Worm (Caenorhabditis elegans): ENCODE data around the gene F53F4.12.

F53F4.12 gene

DNA sequence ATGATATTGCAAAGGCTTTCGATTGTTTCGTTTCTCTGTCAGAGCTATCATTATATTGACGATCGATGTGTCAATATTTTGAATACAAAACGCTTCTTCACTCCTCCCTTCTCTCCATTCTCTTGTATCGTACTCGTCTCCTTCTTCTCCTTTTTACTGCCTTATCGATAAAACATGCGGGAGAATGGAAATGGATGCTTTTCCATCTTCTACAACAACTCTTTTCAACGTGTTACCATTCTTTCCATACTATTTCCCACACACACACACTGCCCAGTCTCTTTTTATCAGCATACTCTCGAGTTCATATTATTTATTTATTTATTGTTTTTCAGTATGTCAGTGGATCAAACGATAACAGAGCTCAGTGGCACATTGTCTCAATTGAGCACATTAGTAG lies 47.2 kb upstream of the F53F4.12 start, which contains the start of gene C50B8.6:
C50B8.6 (plus strand) TSS at position 336 of the 400 bp plus-strand sequence.
- TF ChIP-seq lsy-2 (tag; optimal IDR thresholded peaks at IDR 0.05) (no peak), elt-2 (tag; optimal IDR thresholded peaks at IDR 0.05) (peak; percentile 39), egl-27 (tag; optimal IDR thresholded peaks at IDR 0.05) (no peak)

DNA sequence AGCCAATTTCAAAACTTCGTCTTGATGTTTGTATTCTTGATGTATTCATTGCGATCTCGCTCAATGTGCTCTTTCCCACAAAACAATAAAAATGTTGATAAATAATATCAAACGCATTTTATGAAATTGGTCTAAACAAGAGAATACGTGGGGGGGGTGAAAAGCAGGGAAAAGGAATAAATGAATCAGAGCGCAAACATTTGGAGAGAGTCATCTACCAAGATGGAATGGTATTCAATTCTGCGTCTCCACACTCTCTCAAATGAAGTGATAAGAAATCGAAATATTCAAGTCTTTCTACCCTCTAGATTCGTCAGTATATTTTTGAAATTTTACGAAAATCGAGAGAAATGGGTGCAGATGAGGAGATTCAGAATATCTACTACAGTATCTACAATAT lies 45.2 kb upstream of the F53F4.12 start, which contains the start of gene C50B8.5:
C50B8.5 (plus strand) TSS at position 273 of the 400 bp plus-strand sequence.
- no peak for TF ChIP-seq zag-1 (tag; optimal IDR thresholded peaks at IDR 0.05)
- peak; percentile 42 for TF ChIP-seq elt-2 (tag; optimal IDR thresholded peaks at IDR 0.05)

DNA sequence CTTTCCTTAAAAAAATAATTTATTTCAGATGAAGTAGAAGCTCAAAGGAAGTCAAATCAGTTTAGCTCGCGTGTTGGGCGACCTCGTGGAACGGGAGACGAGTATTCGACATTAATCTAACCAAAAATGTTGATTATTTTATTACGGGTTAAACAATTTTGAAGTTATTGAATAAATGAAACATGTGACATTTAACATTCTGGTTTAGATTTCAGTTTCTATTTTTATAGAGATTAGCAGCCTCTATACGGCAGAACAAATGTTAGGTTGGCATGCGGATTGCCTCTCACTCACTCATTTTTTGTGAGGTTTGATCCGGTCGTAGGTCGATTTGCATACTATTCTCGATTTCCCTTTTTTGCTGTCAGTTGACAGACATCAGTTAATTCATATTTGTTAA lies 41.4 kb upstream of the F53F4.12 start, which contains the start of gene F53F4.1:
F53F4.1 (plus strand) TSS at position 301 of the 400 bp plus-strand sequence.
- no peak for TF ChIP-seq F16B12.6 (tag; optimal IDR thresholded peaks at IDR 0.05)
- TF ChIP-seq skn-1 (tag; optimal IDR thresholded peaks at IDR 0.05): no peak
- TF ChIP-seq unc-86 (tag; optimal IDR thresholded peaks at IDR 0.05): no peak
- no peak for TF ChIP-seq nhr-90 (tag; optimal IDR thresholded peaks at IDR 0.05; ENCODE audit: poor library complexity)
- no peak for TF ChIP-seq nhr-47 (tag; optimal IDR thresholded peaks at IDR 0.05)
- TF ChIP-seq nhr-76 (tag; optimal IDR thresholded peaks at IDR 0.05): no peak
- TF ChIP-seq blmp-1 (tag; optimal IDR thresholded peaks at IDR 0.05): no peak
- TF ChIP-seq Y116A8C.19 (tag; optimal IDR thresholded peaks at IDR 0.05; ENCODE audit: borderline replicate concordance): no peak
- TF ChIP-seq pax-3 (tag; optimal IDR thresholded peaks at IDR 0.05): no peak

DNA sequence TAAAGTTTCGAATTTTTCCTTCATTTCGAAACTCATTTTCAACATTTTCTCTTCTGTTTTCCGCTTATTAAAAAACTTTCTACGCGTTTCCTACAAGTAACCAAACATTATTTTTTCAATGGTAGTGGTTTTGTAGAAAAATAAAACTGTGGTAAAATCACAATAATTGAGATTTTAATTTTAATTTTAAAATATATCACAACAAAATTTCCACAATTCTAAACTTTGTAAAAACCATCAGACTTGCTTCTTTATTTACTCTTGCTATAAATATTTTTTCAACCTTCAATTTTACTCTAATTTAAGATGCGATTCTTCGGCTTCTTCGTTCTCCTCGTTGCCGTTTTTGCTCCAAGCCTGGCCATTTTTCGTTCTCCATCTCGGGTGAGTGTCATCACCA lies 37.9 kb upstream of the F53F4.12 start, which contains the start of gene F53F4.17:
F53F4.17 (plus strand) TSS at position 301 of the 400 bp plus-strand sequence.
- no peak for TF ChIP-seq fkh-10 (GFP tag; optimal IDR thresholded peaks at IDR 0.05)
- no peak for TF ChIP-seq mep-1 (tag; optimal IDR thresholded peaks at IDR 0.05)
- no peak for TF ChIP-seq ceh-90 (tag; optimal IDR thresholded peaks at IDR 0.05)
- no peak for TF ChIP-seq Y116A8C.19 (tag; optimal IDR thresholded peaks at IDR 0.05; ENCODE audit: borderline replicate concordance)
- TF ChIP-seq ces-1 (GFP tag; optimal IDR thresholded peaks at IDR 0.05): no peak

DNA sequence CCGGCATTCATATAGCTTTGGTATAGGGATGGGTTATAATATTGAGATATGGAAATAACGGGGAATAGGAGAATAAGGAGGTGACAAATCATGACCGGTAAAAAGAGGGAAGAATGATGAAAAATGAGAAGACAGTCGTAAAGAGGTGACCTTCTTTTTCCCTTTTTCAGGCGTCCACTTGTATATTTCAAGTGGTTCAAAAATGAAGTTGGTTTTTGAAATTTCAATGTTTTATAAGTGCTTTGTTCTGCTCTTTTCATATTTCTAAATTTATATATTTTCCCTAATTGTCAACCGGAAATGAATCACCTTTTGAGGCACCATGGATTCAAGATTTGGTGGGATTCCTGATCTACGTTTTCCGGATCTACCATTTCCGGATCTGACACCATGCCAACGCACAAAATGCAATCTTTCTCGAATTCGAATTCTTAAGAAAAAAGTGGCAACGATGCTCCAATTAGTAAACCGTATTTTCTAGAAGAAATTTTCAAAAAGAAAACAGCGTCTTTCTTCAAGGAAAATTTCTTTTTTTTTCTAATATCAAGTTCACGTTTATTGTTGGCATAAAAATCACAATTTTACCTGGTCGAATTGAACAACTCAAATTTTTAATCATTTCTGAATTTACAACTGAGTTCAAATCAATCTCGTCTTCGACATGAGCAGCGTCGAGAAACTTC lies 36.2 kb upstream of the F53F4.12 start, which contains the start of the genes F53F4.2 and F53F4.18:
F53F4.2 (minus strand) TSS at position 101 of the 683 bp plus-strand sequence.
F53F4.18 (plus strand) TSS at position 633 of the 683 bp plus-strand sequence.
- TF ChIP-seq ama-1 (optimal IDR thresholded peaks at IDR 0.05) (no peak), skn-1 (tag; optimal IDR thresholded peaks at IDR 0.05) (no peak), fkh-4 (tag; optimal IDR thresholded peaks at IDR 0.05; ENCODE audit: borderline replicate concordance) (no peak), unc-62 (GFP tag; optimal IDR thresholded peaks at IDR 0.05) (no peak), nhr-19 (GFP tag; conservative IDR thresholded peaks at IDR 0.05) (no peak), isw-1 (GFP tag; IDR thresholded peaks at IDR 0.05) (no peak), C34B4.2 (tag; optimal IDR thresholded peaks at IDR 0.05) (no peak), mep-1 (tag; optimal IDR thresholded peaks at IDR 0.05) (no peak), nhr-85 (tag) (no peak), xbp-1 (tag; optimal IDR thresholded peaks at IDR 0.05) (no peak), zip-4 (GFP tag; optimal IDR thresholded peaks at IDR 0.05) (no peak), unc-86 (tag; optimal IDR thresholded peaks at IDR 0.05) (no peak), swsn-7 (tag; optimal IDR thresholded peaks at IDR 0.05) (no peak)

- TF ChIP-seq lir-3 (tag; optimal IDR thresholded peaks at IDR 0.05; ENCODE audit: poor library complexity): peak; percentile 29
- TF ChIP-seq blmp-1 (tag; optimal IDR thresholded peaks at IDR 0.05): peak; percentile 37
- TF ChIP-seq ets-5 (GFP tag; IDR thresholded peaks at IDR 0.05): no peak
- peak; percentile 58 for TF ChIP-seq rnt-1 (tag; optimal IDR thresholded peaks at IDR 0.05)
- peak; percentile 56 for TF ChIP-seq snu-23 (GFP tag; optimal IDR thresholded peaks at IDR 0.05)
- TF ChIP-seq ceh-82 (tag; optimal IDR thresholded peaks at IDR 0.05): peak in 2 of 3 experiments; percentile 35
- no peak for TF ChIP-seq nhr-77 (tag; optimal IDR thresholded peaks at IDR 0.05)
- TF ChIP-seq dpl-1 (GFP tag; optimal IDR thresholded peaks at IDR 0.05): peak; percentile 33 to 74 (median 65)
- TF ChIP-seq efl-1 (optimal IDR thresholded peaks at IDR 0.05): peak; percentile 46 to 66
- TF ChIP-seq efl-1 (GFP tag; optimal IDR thresholded peaks at IDR 0.05 in 1 of 2): peak; percentile 58 to 95
- TF ChIP-seq fkh-10 (GFP tag; optimal IDR thresholded peaks at IDR 0.05): no peak
- no peak for TF ChIP-seq lin-14 (GFP tag; optimal IDR thresholded peaks at IDR 0.05)
- no peak for TF ChIP-seq pqm-1 (tag; optimal IDR thresholded peaks at IDR 0.05)
- peak; percentile 63 for TF ChIP-seq mep-1 (tag; optimal IDR thresholded peaks at IDR 0.05)
- peak; percentile 37 for TF ChIP-seq nhr-90 (tag; optimal IDR thresholded peaks at IDR 0.05; ENCODE audit: poor library complexity)
- no peak for TF ChIP-seq unc-98 (GFP tag; IDR thresholded peaks at IDR 0.05)
- TF ChIP-seq nhr-47 (tag; optimal IDR thresholded peaks at IDR 0.05): peak; percentile 67
- no peak for TF ChIP-seq mef-2 (tag; optimal IDR thresholded peaks at IDR 0.05)
These were observed 34.2 kb upstream of the F53F4.12 start, which contains the start of gene tbcb-1 for ce11 chrV:13591504-13592174. Gene tbcb-1, plus strand, starts transcription at chrV:13592124.

Measured in whole organism, L1 larva.